Worm (Caenorhabditis elegans): ENCODE results near the gene F08F8.7.

ce11 chrIII:7297045-7297680 is 49.8 kb downstream of the F08F8.7 start:
- TF ChIP-seq unc-62 (GFP tag; optimal IDR thresholded peaks at IDR 0.05): no peak
- no peak for TF ChIP-seq pha-4 (tag; optimal IDR thresholded peaks at IDR 0.05)

Data from whole organism, mixed stage, embryonic.